Worm (Caenorhabditis elegans) whole organism, L3 larva: ENCODE measurements around the gene ttc-36.

Source experiments
- elt-3 ChIP-seq, 3 experiments: fragments of 150-350 bp in 1 of 3; sonication (generic microtip) in 2 of 3; optimal IDR thresholded peaks; 2 replicates in 2 of 3; 4 replicates in 1 of 3; lab custom pipeline; 2014 to 2017; ENCODE audit warnings: missing biosample characterization in 3 of 3, missing genetic modification characterization in 3 of 3
- nhr-12 ChIP-seq: fragments of 150-350 bp; optimal IDR thresholded peaks from 2 replicates; lab custom pipeline; 2014; ENCODE audit warnings: missing biosample characterization, missing genetic modification characterization
- nhr-43 ChIP-seq: sonication (generic microtip); optimal IDR thresholded peaks from 2 replicates; lab custom pipeline; 2016; ENCODE audit warnings: mild to moderate bottlenecking, missing genetic modification characterization, missing compliant biosample characterization; ENCODE audit not compliant: poor library complexity, severe bottlenecking
- pha-4 ChIP-seq: fragments of 150-350 bp; optimal IDR thresholded peaks from 2 replicates; lab custom pipeline; 2014; ENCODE audit warnings: missing biosample characterization, missing genetic modification reagents, missing genetic modification characterization
- unc-62 ChIP-seq: fragments of 150-350 bp; sonication (generic microtip); optimal IDR thresholded peaks from 4 replicates; lab custom pipeline; 2014; ENCODE audit warnings: missing biosample characterization, missing genetic modification reagents, missing genetic modification characterization

DNA sequence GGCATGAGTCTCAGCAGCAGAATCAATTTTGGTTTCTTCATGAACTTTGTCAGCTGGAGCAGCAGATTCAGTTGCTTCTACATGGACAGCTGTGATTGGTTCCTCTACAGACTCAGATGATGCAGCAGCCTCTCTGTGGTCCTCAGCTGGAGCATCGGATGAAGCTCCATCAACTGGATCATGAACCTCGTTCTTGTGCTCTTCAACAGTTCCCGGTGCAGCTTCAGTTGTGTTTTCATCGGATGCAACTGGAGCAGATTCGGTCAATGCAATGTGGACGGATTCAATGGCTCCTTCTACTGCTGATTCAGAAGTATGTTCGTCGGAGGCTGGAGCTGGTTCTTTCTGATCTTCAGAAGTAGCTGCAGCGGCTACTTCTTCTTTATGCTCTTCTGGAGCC lies 15.6 kb upstream of the ttc-36 start:
- TF ChIP-seq unc-62 (GFP tag; lab: Kevin White, UChicago), result no peak
- TF ChIP-seq pha-4 (tag; lab: Kevin White, UChicago), result no peak
- TF ChIP-seq nhr-12 (tag; lab: Kevin White, UChicago), result no peak
- no peak for TF ChIP-seq nhr-43 (tag; lab: Kevin White, UChicago)
- TF ChIP-seq elt-3 (tag; optimal IDR thresholded peaks at IDR 0.05; lab: Kevin White, UChicago), result no peak
